Fruit fly (Drosophila melanogaster) whole organism, pupa: Measurements from ENCODE around the gene Ndf.

ENCODE experiments used
- CG10348 ChIP-seq: fragments of 200-800 bp; sonication (Bioruptor generic); IDR thresholded peaks from 2 replicates; pipeline ENCODE4 v1.3.6; 2022; ENCODE audit warnings: missing biosample characterization, missing genetic modification characterization
- CG12605 ChIP-seq: fragments of 200-800 bp; sonication (Bioruptor generic); IDR thresholded peaks from 2 replicates; pipeline ENCODE4 v1.3.6; 2022; ENCODE audit warnings: missing biosample characterization, missing genetic modification characterization
- CG13204 ChIP-seq: fragments of 200-800 bp; sonication (Bioruptor generic); optimal IDR thresholded peaks from 2 replicates; lab custom pipeline; 2018; ENCODE audit warnings: missing biosample characterization, mild to moderate bottlenecking, missing genetic modification characterization, moderate library complexity
- CG14655 ChIP-seq: fragments of 200-800 bp; sonication (Bioruptor generic); optimal IDR thresholded peaks from 3 replicates; lab custom pipeline; 2017; ENCODE audit warnings: mild to moderate bottlenecking, missing biosample characterization, missing genetic modification reagents, missing genetic modification characterization
- CG15710 ChIP-seq: fragments of 200-800 bp; sonication (Bioruptor generic); optimal IDR thresholded peaks from 2 replicates; lab custom pipeline; 2018; ENCODE audit warnings: missing biosample characterization, mild to moderate bottlenecking, missing genetic modification characterization, moderate library complexity
- CG17806 ChIP-seq: fragments of 200-800 bp; sonication (Bioruptor generic); optimal IDR thresholded peaks from 2 replicates; lab custom pipeline; 2018; ENCODE audit warnings: missing biosample characterization, mild to moderate bottlenecking, missing genetic modification characterization, moderate library complexity
- CG32121 ChIP-seq: fragments of 200-800 bp; sonication (Bioruptor generic); IDR thresholded peaks from 2 replicates; pipeline ENCODE4 v1.3.6; 2022; ENCODE audit warnings: missing biosample characterization, missing genetic modification characterization
- CG34367 ChIP-seq: fragments of 200-800 bp; sonication (Bioruptor generic); optimal IDR thresholded peaks from 2 replicates; lab custom pipeline; 2018; ENCODE audit warnings: missing biosample characterization, mild to moderate bottlenecking, missing genetic modification characterization
- CG4496 ChIP-seq: fragments of 200-800 bp; sonication (Bioruptor generic); IDR thresholded peaks from 3 replicates; pipeline ENCODE4 v1.3.6; 2022; ENCODE audit warnings: missing biosample characterization, missing genetic modification characterization
- CG8159 ChIP-seq: fragments of 200-800 bp; sonication (Bioruptor generic); optimal IDR thresholded peaks from 3 replicates; lab custom pipeline; 2018; ENCODE audit warnings: missing biosample characterization, mild to moderate bottlenecking, missing genetic modification characterization, moderate library complexity
- CG8301 ChIP-seq: fragments of 200-800 bp; sonication (Bioruptor generic); optimal IDR thresholded peaks from 2 replicates; lab custom pipeline; 2018; ENCODE audit warnings: missing biosample characterization, mild to moderate bottlenecking, missing genetic modification characterization
- CG9948 ChIP-seq: fragments of 200-800 bp; sonication (Bioruptor generic); optimal IDR thresholded peaks from 2 replicates; lab custom pipeline; 2018; ENCODE audit warnings: missing biosample characterization, mild to moderate bottlenecking, missing genetic modification characterization, moderate library complexity
- D1 ChIP-seq: fragments of 200-800 bp; sonication (Bioruptor generic); optimal IDR thresholded peaks from 2 replicates; lab custom pipeline; 2018; ENCODE audit warnings: missing biosample characterization, mild to moderate bottlenecking, missing genetic modification characterization, moderate library complexity
- EcR ChIP-seq: fragments of 200-800 bp; sonication (Bioruptor generic); optimal IDR thresholded peaks from 3 replicates; lab custom pipeline; 2019; ENCODE audit warnings: missing biosample characterization, missing genetic modification characterization, mild to moderate bottlenecking, moderate library complexity, missing genetic modification reagents
- Ets98B ChIP-seq: fragments of 200-800 bp; sonication (Bioruptor generic); IDR thresholded peaks from 2 replicates; pipeline ENCODE4 v1.3.6; 2022; ENCODE audit warnings: missing biosample characterization, missing genetic modification characterization
- Pif1A ChIP-seq: fragments of 200-800 bp; sonication (Bioruptor generic); optimal IDR thresholded peaks from 3 replicates; lab custom pipeline; 2016; ENCODE audit warnings: missing biosample characterization, missing genetic modification characterization
- Pif1B ChIP-seq: fragments of 200-800 bp; sonication (Bioruptor generic); optimal IDR thresholded peaks from 3 replicates; lab custom pipeline; 2016; ENCODE audit warnings: missing biosample characterization, missing genetic modification characterization
- Snoo ChIP-seq: fragments of 200-800 bp; sonication (Bioruptor generic); optimal IDR thresholded peaks from 3 replicates; lab custom pipeline; 2017; ENCODE audit warnings: missing biosample characterization, mild to moderate bottlenecking, missing genetic modification characterization, inconsistent platforms
- fd96Ca ChIP-seq: fragments of 200-800 bp; sonication (Bioruptor generic); IDR thresholded peaks from 3 replicates; pipeline ENCODE4 v1.3.6; 2022; ENCODE audit warnings: missing biosample characterization, missing genetic modification characterization
- gl ChIP-seq: fragments of 200-800 bp; sonication (Bioruptor generic); optimal IDR thresholded peaks from 2 replicates; lab custom pipeline; 2018; ENCODE audit warnings: missing biosample characterization, mild to moderate bottlenecking, missing genetic modification characterization
- rn ChIP-seq: fragments of 200-800 bp; sonication (Bioruptor generic); IDR thresholded peaks from 2 replicates; pipeline ENCODE4 v1.3.6; 2022; ENCODE audit warnings: missing biosample characterization, missing genetic modification characterization

Ndf gene

DNA sequence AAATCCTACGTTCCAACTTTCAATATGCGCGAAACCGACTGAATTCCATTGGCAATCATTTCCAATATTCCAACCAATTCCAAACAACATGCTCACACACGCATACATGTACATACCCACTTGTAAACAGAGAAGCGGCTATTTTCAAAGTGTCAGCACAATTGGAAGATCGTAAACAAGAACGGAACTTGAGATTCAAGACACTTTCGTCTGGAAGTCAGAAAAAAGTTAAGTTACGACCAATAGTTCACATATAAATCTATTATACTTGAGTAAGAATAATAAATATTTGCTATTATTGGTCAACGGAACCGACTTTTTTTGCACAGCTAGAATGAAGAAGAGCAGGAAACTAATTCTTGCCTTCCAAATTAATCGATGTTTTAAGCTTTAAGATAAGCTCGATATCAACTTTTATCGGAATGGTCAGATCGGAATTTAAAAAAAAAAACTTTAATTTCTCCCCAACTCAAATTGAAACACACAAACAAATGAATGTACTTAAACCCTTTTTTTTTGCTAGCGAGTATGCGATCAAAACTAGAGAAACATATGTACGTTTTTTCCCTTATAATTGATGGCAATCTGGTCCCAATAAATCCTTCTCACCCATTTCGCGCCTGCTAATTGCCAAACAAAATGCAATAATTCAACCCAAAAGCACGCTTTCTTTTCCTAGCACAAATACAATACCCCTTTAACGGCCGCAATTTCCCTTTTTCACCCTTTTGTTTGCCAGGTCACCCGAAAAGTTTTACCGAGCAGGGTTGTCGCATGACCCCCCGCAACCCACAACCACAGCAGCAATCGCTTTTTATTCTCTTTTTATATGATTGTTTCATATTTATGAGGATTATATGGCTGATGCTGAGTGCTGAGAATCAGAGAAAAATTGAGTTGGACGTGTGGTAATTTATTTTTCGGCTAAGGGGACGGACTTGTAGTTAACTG lies 949 bp upstream of the Ndf start, which contains the start of the genes CG31875 and SoYb:
Gene CG31875, minus strand, starts transcription at position 329 of the 951 bp plus-strand sequence.
Gene SoYb, minus strand, starts transcription at position 329 of the 951 bp plus-strand sequence.
- TF ChIP-seq EcR (GFP tag; lab: Kevin White, UChicago) (no peak), Pif1B (no peak), CG13204 (no peak), D1 (tag; lab: Kevin White, UChicago) (no peak), CG12605 (GFP tag; lab: Robert Waterston, UW) (no peak), CG14655 (GFP tag; lab: Kevin White, UChicago) (no peak), CG32121 (GFP tag; lab: Robert Waterston, UW) (no peak)

DNA sequence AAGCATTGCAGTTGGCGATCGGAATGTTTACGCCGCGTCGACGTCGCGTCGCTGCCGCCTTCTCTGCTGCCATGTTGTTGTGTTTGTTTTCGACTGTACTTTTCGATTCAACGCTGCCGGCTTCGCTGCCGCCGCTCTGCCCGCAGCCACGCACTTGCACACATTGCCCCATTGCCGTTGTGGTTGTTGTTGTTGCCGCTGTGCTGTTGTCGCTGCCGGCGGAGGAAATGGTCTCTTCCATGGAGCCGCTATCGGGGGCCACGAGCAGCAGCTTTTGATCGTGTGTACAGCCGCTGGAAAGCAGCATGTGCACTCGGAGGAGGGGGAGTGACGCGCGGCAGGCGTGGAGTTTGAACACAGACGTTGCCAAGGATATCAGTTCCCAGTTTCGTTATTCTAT lies 942 bp downstream of the Ndf start:
- TF ChIP-seq CG13204 (peak; percentile 13), Snoo (tag; lab: Kevin White, UChicago) (no peak), Pif1A (GFP tag; lab: Kevin White, UChicago) (peak; percentile 3), Ets98B (0 out of 2 replicates have a peak, but pooled peaks have one; percentile 12), EcR (GFP tag; lab: Kevin White, UChicago) (no peak), CG12605 (GFP tag; lab: Robert Waterston, UW) (no peak; the same call in 1 of the 2 replicates), fd96Ca (GFP tag; lab: Robert Waterston, UW) (no peak), CG32121 (GFP tag; lab: Robert Waterston, UW) (no peak), CG4496 (GFP tag; lab: Robert Waterston, UW) (peak; percentile 10; the same call in 1 of the 3 replicates), CG10348 (GFP tag; lab: Robert Waterston, UW) (no peak)

DNA sequence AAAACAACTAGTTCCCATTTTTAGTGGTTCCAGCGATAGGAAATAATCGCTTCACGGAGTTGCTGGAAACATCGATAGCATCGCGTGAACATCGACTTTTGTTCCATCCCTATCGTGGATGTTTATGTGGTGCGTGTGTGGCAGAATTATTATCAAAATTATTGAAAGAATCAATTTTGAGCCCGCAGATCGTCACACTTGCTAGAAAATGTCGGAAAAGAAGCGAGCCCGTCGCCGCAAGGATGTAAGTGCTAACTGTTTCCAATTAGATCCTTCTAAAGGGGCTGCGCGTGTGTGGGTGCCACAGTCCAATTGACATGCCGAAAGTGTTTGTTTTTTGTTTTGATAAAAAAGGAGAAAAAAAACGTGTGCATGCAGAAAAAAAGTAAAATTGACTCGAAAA lies 5.7 kb downstream of the Ndf start, which contains the start of gene Trp1:
Gene Trp1, plus strand, starts transcription at position 89 of the 403 bp plus-strand sequence.
- TF ChIP-seq CG4496 (GFP tag; lab: Robert Waterston, UW) (peak; percentile 59), CG8301 (tag; lab: Kevin White, UChicago) (peak; percentile 9), CG10348 (GFP tag; lab: Robert Waterston, UW) (no peak), CG8159 (tag; lab: Kevin White, UChicago) (peak; percentile 34), CG17806 (no peak), CG15710 (peak; percentile 26), CG14655 (GFP tag; lab: Kevin White, UChicago) (no peak), CG13204 (peak; percentile 20), CG12605 (GFP tag; lab: Robert Waterston, UW) (0 out of 2 replicates have a peak, but pooled peaks have one; percentile 34), fd96Ca (GFP tag; lab: Robert Waterston, UW) (peak; percentile 54; the same call in 1 of the 3 replicates), Snoo (tag; lab: Kevin White, UChicago) (no peak), CG34367 (tag; lab: Kevin White, UChicago) (peak; percentile 37), rn (GFP tag; lab: Robert Waterston, UW) (peak; percentile 41), CG32121 (GFP tag; lab: Robert Waterston, UW) (no peak; the same call in 1 of the 2 replicates), gl (peak; percentile 63), D1 (tag; lab: Kevin White, UChicago) (peak; percentile 45), Ets98B (no peak), Pif1B (peak; percentile 30), CG9948 (no peak), Pif1A (GFP tag; lab: Kevin White, UChicago) (no peak), EcR (GFP tag; lab: Kevin White, UChicago) (no peak)

DNA sequence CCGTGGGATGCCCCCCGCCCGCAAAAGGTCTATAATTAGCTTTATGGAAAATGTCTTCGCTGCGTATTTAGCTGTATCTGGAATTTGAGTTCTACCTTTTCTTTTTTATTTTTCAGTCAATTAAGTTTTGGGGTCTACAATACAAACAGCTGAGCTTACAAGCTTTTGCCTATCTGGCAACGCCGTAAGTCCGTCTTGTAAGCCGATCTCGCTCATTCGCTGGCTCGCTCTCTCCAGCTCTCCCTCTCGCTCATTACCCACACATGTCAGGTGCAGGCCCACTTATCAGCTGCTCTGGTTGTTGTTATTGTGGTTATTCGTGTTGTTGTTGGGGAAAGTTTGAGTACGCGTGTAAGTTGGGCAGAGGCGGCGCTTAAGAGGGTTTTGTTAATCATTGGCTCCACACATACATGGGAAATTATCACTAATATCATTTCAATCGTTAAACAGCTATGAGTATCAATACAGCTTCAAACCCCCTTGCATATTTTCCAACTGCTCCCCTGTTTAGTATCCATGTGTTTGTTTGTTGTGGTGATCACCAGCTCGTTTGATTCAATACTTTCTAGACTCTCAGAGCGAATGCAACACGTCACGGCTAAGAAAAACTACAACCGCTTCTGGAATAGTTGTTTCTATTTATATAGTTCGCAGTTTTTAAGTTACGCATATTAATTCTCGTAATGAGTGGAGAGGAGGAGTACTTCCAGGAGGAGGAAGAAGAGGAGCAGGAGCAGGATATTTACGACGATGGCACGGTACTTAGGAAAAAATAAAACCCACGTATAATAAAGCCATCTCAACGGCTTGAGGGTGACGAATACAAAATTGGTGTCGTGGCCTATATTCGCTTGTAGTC lies 6.4 kb downstream of the Ndf start:
- TF ChIP-seq gl (peak; percentile 99), CG17806 (peak; percentile 99), Ets98B (peak; percentile 99), CG13204 (peak; percentile 97), rn (GFP tag; lab: Robert Waterston, UW) (peak; percentile 99), CG15710 (peak; percentile 99), CG8159 (tag; lab: Kevin White, UChicago) (peak; percentile 99), D1 (tag; lab: Kevin White, UChicago) (peak; percentile 92), Pif1A (GFP tag; lab: Kevin White, UChicago) (peak; percentile 100), EcR (GFP tag; lab: Kevin White, UChicago) (no peak), CG4496 (GFP tag; lab: Robert Waterston, UW) (peak; percentile 99), CG34367 (tag; lab: Kevin White, UChicago) (peak; percentile 99), CG14655 (GFP tag; lab: Kevin White, UChicago) (peak; percentile 99), CG10348 (GFP tag; lab: Robert Waterston, UW) (peak; percentile 98), CG12605 (GFP tag; lab: Robert Waterston, UW) (peak; percentile 99), CG32121 (GFP tag; lab: Robert Waterston, UW) (peak; percentile 99), CG9948 (peak; percentile 99), fd96Ca (GFP tag; lab: Robert Waterston, UW) (peak; percentile 100), CG8301 (tag; lab: Kevin White, UChicago) (peak; percentile 99), Snoo (tag; lab: Kevin White, UChicago) (peak; percentile 99), Pif1B (peak; percentile 99)
